Fruit fly (Drosophila melanogaster): Measurements from ENCODE around the gene CG44270.

- TF ChIP-seq pan (optimal IDR thresholded peaks at IDR 0.05) (no peak), psq (optimal IDR thresholded peaks at IDR 0.05) (no peak), Dll (optimal IDR thresholded peaks at IDR 0.05) (no peak), CG8478 (optimal IDR thresholded peaks at IDR 0.05) (no peak)
Measured at dm6 chr2L:20486752-20487141, 44.1 kb upstream of the CG44270 start.
